Worm (Caenorhabditis elegans): Measurements from ENCODE around the gene scl-18.

DNA sequence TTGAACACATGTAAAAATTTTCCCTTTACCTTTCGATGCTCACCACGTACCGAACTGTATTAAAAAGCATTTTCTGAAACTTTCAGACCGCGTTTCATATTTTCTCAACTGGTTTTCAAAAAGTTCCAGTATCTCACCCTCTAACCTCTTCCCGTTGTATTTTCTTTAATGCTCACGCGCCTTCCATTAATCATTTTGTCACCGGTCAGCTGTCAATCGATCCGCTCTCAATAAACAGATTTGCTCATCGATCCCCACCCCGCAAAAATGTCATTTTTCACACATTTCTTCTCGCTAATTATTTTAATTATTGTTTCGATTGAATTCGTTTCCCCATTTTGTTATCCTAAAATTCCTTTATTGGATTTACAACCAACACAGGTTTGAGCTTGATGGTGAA, 24.8 kb upstream of the scl-18 start, which contains the start of gene lpr-2:
- no peak for TF ChIP-seq lsy-2 (tag; optimal IDR thresholded peaks at IDR 0.05)
- no peak for TF ChIP-seq nhr-25 (tag; optimal IDR thresholded peaks at IDR 0.05)
- TF ChIP-seq unc-55 (GFP tag; optimal IDR thresholded peaks at IDR 0.05), result no peak
- no peak for TF ChIP-seq sem-4 (tag; optimal IDR thresholded peaks at IDR 0.05)
- no peak for TF ChIP-seq Y55F3AM.14 (GFP tag; optimal IDR thresholded peaks at IDR 0.05)
- no peak for TF ChIP-seq unc-62 (GFP tag; optimal IDR thresholded peaks at IDR 0.05)
- TF ChIP-seq aly-2 (tag; optimal IDR thresholded peaks at IDR 0.05), result no peak
- TF ChIP-seq nhr-6 (tag; optimal IDR thresholded peaks at IDR 0.05), result no peak
- TF ChIP-seq mbf-1 (tag; optimal IDR thresholded peaks at IDR 0.05), result no peak
- TF ChIP-seq egl-27 (tag; optimal IDR thresholded peaks at IDR 0.05), result no peak
- TF ChIP-seq snpc-4 (tag; optimal IDR thresholded peaks at IDR 0.05), result no peak
